Fruit fly (Drosophila melanogaster) whole organism, adult: ENCODE measurements around the gene CG31161.
A peak's percentile ranks its signal among the peaks of the same experiment; 100 is the strongest.

Experiments
- CG11617 ChIP-seq: fragments of 200-800 bp; sonication (Bioruptor generic); optimal IDR thresholded peaks from 2 replicates; lab custom pipeline; 2017; ENCODE audit warnings: mild to moderate bottlenecking, missing biosample characterization, missing genetic modification reagents, missing genetic modification characterization
- CG12768 ChIP-seq: fragments of 200-800 bp; sonication (Bioruptor generic); optimal IDR thresholded peaks from 2 replicates; lab custom pipeline; 2017; ENCODE audit warnings: missing biosample characterization, missing genetic modification characterization, mild to moderate bottlenecking, moderate library complexity, missing genetic modification reagents
- CG14711 ChIP-seq: fragments of 200-800 bp; sonication (Bioruptor generic); optimal IDR thresholded peaks from 2 replicates; lab custom pipeline; 2018; ENCODE audit warnings: missing biosample characterization, mild to moderate bottlenecking, missing genetic modification characterization, moderate library complexity
- CG1620 ChIP-seq: fragments of 200-800 bp; sonication (Bioruptor generic); optimal IDR thresholded peaks from 2 replicates; lab custom pipeline; 2016; ENCODE audit warnings: missing biosample characterization, missing genetic modification characterization
- CG33017 ChIP-seq: fragments of 200-800 bp; sonication (Bioruptor generic); optimal IDR thresholded peaks from 2 replicates; lab custom pipeline; 2018; ENCODE audit warnings: missing biosample characterization, mild to moderate bottlenecking, missing genetic modification characterization, moderate library complexity
- CG5204 ChIP-seq: fragments of 200-800 bp; sonication (Bioruptor generic); optimal IDR thresholded peaks from 2 replicates; lab custom pipeline; 2016; ENCODE audit warnings: missing biosample characterization, missing genetic modification characterization
- CG7045 ChIP-seq: fragments of 200-800 bp; sonication (Bioruptor generic); optimal IDR thresholded peaks from 2 replicates; lab custom pipeline; 2017; ENCODE audit warnings: missing biosample characterization, mild to moderate bottlenecking, missing genetic modification characterization
- CG7101 ChIP-seq: fragments of 200-800 bp; sonication (Bioruptor generic); optimal IDR thresholded peaks from 2 replicates; lab custom pipeline; 2018; ENCODE audit warnings: missing biosample characterization, mild to moderate bottlenecking, missing genetic modification characterization, moderate library complexity
- Clk ChIP-seq: fragments of 200-800 bp; sonication (Bioruptor generic); optimal IDR thresholded peaks from 2 replicates; lab custom pipeline; 2017; ENCODE audit warnings: missing biosample characterization, missing genetic modification characterization
- Crg-1 ChIP-seq: fragments of 200-800 bp; sonication (Bioruptor generic); optimal IDR thresholded peaks from 2 replicates; lab custom pipeline; 2016; ENCODE audit warnings: missing biosample characterization, missing genetic modification characterization
- Hr96 ChIP-seq: fragments of 200-800 bp; sonication (Bioruptor generic); optimal IDR thresholded peaks from 2 replicates; lab custom pipeline; 2016; ENCODE audit warnings: missing biosample characterization, missing genetic modification characterization
- Mnt ChIP-seq: fragments of 200-800 bp; sonication (Bioruptor generic); optimal IDR thresholded peaks from 2 replicates; lab custom pipeline; 2016; ENCODE audit warnings: missing biosample characterization, mild to moderate bottlenecking, missing genetic modification characterization
- bab1 ChIP-seq: fragments of 200-800 bp; sonication (Bioruptor generic); optimal IDR thresholded peaks from 3 replicates; lab custom pipeline; 2019; ENCODE audit warnings: missing biosample characterization, mild to moderate bottlenecking, missing genetic modification characterization, moderate library complexity
- cic ChIP-seq: fragments of 200-800 bp; sonication (Bioruptor generic); optimal IDR thresholded peaks from 2 replicates; lab custom pipeline; 2017; ENCODE audit warnings: missing biosample characterization, mild to moderate bottlenecking, missing genetic modification characterization, moderate library complexity
- cnc ChIP-seq, 2 experiments: fragments of >200 bp; optimal IDR thresholded peaks; 2 replicates each; lab custom pipeline; 2017
- kay ChIP-seq: fragments of 200-800 bp; sonication (Bioruptor generic); peaks from one replicate; lab custom pipeline; 2016; ENCODE audit warnings: missing biosample characterization, missing genetic modification characterization, borderline replicate concordance
- ovo ChIP-seq: fragments of 200-800 bp; sonication (Bioruptor generic); optimal IDR thresholded peaks from 2 replicates; lab custom pipeline; 2016; ENCODE audit warnings: missing biosample characterization, missing genetic modification characterization
- pad ChIP-seq: fragments of 200-800 bp; sonication (Bioruptor generic); optimal IDR thresholded peaks from 3 replicates; lab custom pipeline; 2017; ENCODE audit warnings: missing biosample characterization, missing genetic modification characterization, mild to moderate bottlenecking, moderate library complexity, missing genetic modification reagents
- tj ChIP-seq: fragments of 200-800 bp; sonication (Bioruptor generic); optimal IDR thresholded peaks from 3 replicates; lab custom pipeline; 2017; ENCODE audit warnings: missing biosample characterization, mild to moderate bottlenecking, missing genetic modification characterization, moderate library complexity
- toe ChIP-seq: fragments of 200-800 bp; sonication (Bioruptor generic); optimal IDR thresholded peaks from 2 replicates; lab custom pipeline; 2016; ENCODE audit warnings: missing biosample characterization, missing genetic modification characterization

Gene CG31161

DNA sequence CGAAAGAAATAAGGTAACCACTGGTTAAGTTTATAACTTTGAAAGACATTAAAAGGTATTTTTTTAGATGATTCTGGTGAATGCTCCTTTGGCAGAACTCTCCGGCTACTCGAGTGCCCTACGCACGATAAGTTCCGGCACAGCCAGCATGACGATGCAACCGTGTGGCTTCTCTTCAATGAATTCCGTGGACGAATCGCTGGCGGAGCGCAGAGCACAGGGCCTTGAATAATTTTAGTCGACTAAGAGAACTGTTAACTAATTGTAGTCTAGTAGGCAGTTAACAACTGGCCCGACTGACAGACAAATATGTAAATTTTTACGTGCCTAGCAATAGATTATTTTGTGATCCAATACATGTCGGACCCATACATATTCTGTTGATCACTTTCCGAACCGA is at the start of gene CG31161:
CG31161 (plus strand) TSS at position 301 of the 400 bp plus-strand sequence.
- TF ChIP-seq CG7101: no peak
- TF ChIP-seq CG14711 (tag; lab: Kevin White, UChicago): no peak

dm6 chr3R:22568508-22568907 is 47.8 kb upstream of the CG31161 start:
- TF ChIP-seq Mnt: no peak
- TF ChIP-seq ovo (GFP tag; lab: Kevin White, UChicago): no peak
- no peak for TF ChIP-seq CG33017 (tag; lab: Kevin White, UChicago)
- TF ChIP-seq CG12768 (GFP tag; lab: Kevin White, UChicago): no peak
- no peak for TF ChIP-seq cnc (optimal IDR thresholded peaks at IDR 0.05; lab: Kevin White, UChicago)
- TF ChIP-seq CG5204 (GFP tag; lab: Kevin White, UChicago): no peak
- TF ChIP-seq CG7101: no peak
- no peak for TF ChIP-seq cic (GFP tag; lab: Kevin White, UChicago)
- TF ChIP-seq CG7045 (GFP tag; lab: Kevin White, UChicago): no peak
- no peak for TF ChIP-seq kay
- no peak for TF ChIP-seq CG11617 (GFP tag; lab: Kevin White, UChicago)
- no peak for TF ChIP-seq CG1620 (GFP tag; lab: Kevin White, UChicago)

DNA sequence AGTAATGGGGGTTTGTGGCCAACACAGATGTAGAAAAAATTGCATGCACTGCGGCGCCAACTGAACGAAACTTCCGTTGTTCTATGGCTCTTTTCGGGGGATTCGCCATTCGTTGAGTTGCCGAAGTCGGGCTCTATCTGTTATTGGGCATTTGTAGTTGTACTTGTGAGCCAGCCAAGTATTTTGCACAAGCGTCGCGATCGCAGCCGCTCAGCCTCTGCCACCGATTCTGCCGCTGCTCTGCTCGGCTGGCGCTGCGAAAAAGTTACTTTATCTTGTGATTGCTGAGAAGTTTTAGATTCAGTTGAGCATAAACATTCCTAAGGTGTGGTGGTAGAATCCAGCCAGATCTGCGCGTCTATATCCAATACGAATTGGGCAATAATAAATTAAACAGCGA is 46.4 kb upstream of the CG31161 start, which contains the start of gene CG33110:
CG33110 (plus strand) TSS at position 301 of the 400 bp plus-strand sequence.
- TF ChIP-seq tj (GFP tag; lab: Kevin White, UChicago): no peak
- no peak for TF ChIP-seq pad (GFP tag; lab: Kevin White, UChicago)
- TF ChIP-seq Crg-1: no peak
- no peak for TF ChIP-seq Mnt
- no peak for TF ChIP-seq cic (GFP tag; lab: Kevin White, UChicago)
- TF ChIP-seq Clk (GFP tag; lab: Kevin White, UChicago): no peak
- no peak for TF ChIP-seq CG7101
- no peak for TF ChIP-seq CG1620 (GFP tag; lab: Kevin White, UChicago)

DNA sequence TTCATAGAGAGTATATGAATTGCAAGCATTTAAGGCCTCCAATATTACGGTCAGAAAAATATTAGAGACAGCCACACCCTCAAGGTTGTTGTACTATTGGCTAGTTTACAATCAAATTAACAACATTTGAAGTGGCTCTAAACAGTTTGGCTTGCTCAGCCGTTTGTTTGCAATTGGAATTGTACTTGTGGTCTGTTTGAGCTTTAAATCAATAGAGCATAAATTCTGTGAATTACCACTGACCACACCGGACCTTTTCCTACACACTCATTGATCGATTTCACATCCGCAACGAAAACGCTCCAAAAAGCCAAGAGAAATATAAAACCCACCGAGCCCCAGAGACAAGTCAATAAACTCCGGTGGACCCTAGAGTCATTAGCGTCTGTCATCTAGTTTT is 42.7 kb upstream of the CG31161 start:
- TF ChIP-seq CG1620 (GFP tag; lab: Kevin White, UChicago): no peak
- TF ChIP-seq CG7045 (GFP tag; lab: Kevin White, UChicago): no peak
- no peak for TF ChIP-seq CG33017 (tag; lab: Kevin White, UChicago)
- TF ChIP-seq cic (GFP tag; lab: Kevin White, UChicago): no peak
- TF ChIP-seq pad (GFP tag; lab: Kevin White, UChicago): no peak
- no peak for TF ChIP-seq cnc (optimal IDR thresholded peaks at IDR 0.05; lab: Kevin White, UChicago)
- TF ChIP-seq tj (GFP tag; lab: Kevin White, UChicago): no peak
- no peak for TF ChIP-seq toe (GFP tag; lab: Kevin White, UChicago)
- TF ChIP-seq Mnt: no peak
- no peak for TF ChIP-seq Clk (GFP tag; lab: Kevin White, UChicago)
- no peak for TF ChIP-seq Hr96
- TF ChIP-seq kay: no peak
- no peak for TF ChIP-seq bab1 (GFP tag; lab: Kevin White, UChicago)
- no peak for TF ChIP-seq CG14711 (tag; lab: Kevin White, UChicago)
- TF ChIP-seq CG5204 (GFP tag; lab: Kevin White, UChicago): no peak
- TF ChIP-seq CG12768 (GFP tag; lab: Kevin White, UChicago): no peak
- TF ChIP-seq Crg-1: no peak
- no peak for TF ChIP-seq CG11617 (GFP tag; lab: Kevin White, UChicago)

dm6 chr3R:22576096-22576697 is 40.1 kb upstream of the CG31161 start:
- TF ChIP-seq Crg-1: no peak
- no peak for TF ChIP-seq kay
- no peak for TF ChIP-seq cic (GFP tag; lab: Kevin White, UChicago)
- no peak for TF ChIP-seq Hr96
- TF ChIP-seq CG12768 (GFP tag; lab: Kevin White, UChicago): no peak
- no peak for TF ChIP-seq CG11617 (GFP tag; lab: Kevin White, UChicago)
- no peak for TF ChIP-seq CG1620 (GFP tag; lab: Kevin White, UChicago)
- no peak for TF ChIP-seq CG14711 (tag; lab: Kevin White, UChicago)
- no peak for TF ChIP-seq CG7045 (GFP tag; lab: Kevin White, UChicago)

- TF ChIP-seq CG1620 (GFP tag; lab: Kevin White, UChicago) (no peak), ovo (GFP tag; lab: Kevin White, UChicago) (no peak), bab1 (GFP tag; lab: Kevin White, UChicago) (no peak)
Observed at dm6 chr3R:22576979-22577378, 39.3 kb upstream of the CG31161 start.

DNA sequence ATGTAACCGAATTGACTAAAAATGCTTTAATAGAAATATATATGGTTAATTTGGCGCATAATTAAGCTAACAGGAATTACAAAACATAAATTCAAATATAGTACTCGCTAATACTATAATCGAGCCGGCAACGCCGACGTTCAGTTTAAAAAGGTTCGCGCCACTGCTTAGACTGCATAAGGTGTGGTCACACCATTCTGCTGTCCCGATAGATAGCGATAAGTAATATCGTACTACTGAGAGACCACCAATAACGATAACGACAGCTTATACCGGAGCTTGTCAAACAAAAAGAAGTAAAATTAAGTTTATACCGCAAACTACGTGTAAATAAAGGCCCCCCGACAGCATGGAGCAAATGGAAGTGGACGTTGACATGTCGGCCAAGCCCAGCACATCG is 35.8 kb upstream of the CG31161 start, which contains the start of gene CSN6:
CSN6 (plus strand) TSS at position 228 of the 400 bp plus-strand sequence.
- TF ChIP-seq bab1 (GFP tag; lab: Kevin White, UChicago): peak; percentile 72
- no peak for TF ChIP-seq ovo (GFP tag; lab: Kevin White, UChicago)
- TF ChIP-seq pad (GFP tag; lab: Kevin White, UChicago): no peak
- no peak for TF ChIP-seq Clk (GFP tag; lab: Kevin White, UChicago)
- TF ChIP-seq cic (GFP tag; lab: Kevin White, UChicago): no peak
- peak; percentile 57 for TF ChIP-seq Mnt
- no peak for TF ChIP-seq toe (GFP tag; lab: Kevin White, UChicago)
